Worm (Caenorhabditis elegans): Measurements from ENCODE around the gene alh-3.

- TF ChIP-seq flt-1 (GFP tag; IDR thresholded peaks at IDR 0.05) = no peak
- no peak for TF ChIP-seq ztf-29 (GFP tag; IDR thresholded peaks at IDR 0.05)
- no peak for TF ChIP-seq ztf-23 (GFP tag; IDR thresholded peaks at IDR 0.05)
These were observed 29.6 kb downstream of the alh-3 start for ce11 chrIV:11051963-11052362.
